Worm (Caenorhabditis elegans): ENCODE data around the gene acr-14.

ce11 chrII:8156845-8157373 lies 20.1 kb downstream of the acr-14 start, which contains the start of the genes tub-1 and tmem-138:
- no peak for TF ChIP-seq jun-1 (tag; optimal IDR thresholded peaks at IDR 0.05)
- TF ChIP-seq lin-13 (GFP tag; optimal IDR thresholded peaks at IDR 0.05): no peak
- no peak for TF ChIP-seq efl-1 (optimal IDR thresholded peaks at IDR 0.05)
- TF ChIP-seq efl-1 (GFP tag; optimal IDR thresholded peaks at IDR 0.05 in 1 of 2): no peak
- TF ChIP-seq egl-13 (tag; optimal IDR thresholded peaks at IDR 0.05): no peak
- TF ChIP-seq mab-9 (GFP tag; IDR thresholded peaks at IDR 0.05): no peak
- no peak for TF ChIP-seq hpl-2 (GFP tag; optimal IDR thresholded peaks at IDR 0.05)
- TF ChIP-seq tbx-2 (tag; optimal IDR thresholded peaks at IDR 0.05): no peak
- no peak for TF ChIP-seq lin-15B (tag; optimal IDR thresholded peaks at IDR 0.05)
